Fruit fly (Drosophila melanogaster): ENCODE results near the gene CG15465.

- TF ChIP-seq Nf-YC (tag; optimal IDR thresholded peaks at IDR 0.05) (no peak), CG30403 (GFP tag; optimal IDR thresholded peaks at IDR 0.05) (no peak), CoRest (tag; optimal IDR thresholded peaks at IDR 0.05) (no peak), cato (GFP tag; optimal IDR thresholded peaks at IDR 0.05; ENCODE audit: borderline replicate concordance) (no peak), CG31388 (GFP tag; optimal IDR thresholded peaks at IDR 0.05) (no peak), Sin3A (optimal IDR thresholded peaks at IDR 0.05) (no peak), mam (GFP tag; optimal IDR thresholded peaks at IDR 0.05) (no peak), CG10462 (GFP tag; optimal IDR thresholded peaks at IDR 0.05) (no peak), CG16779 (GFP tag; IDR thresholded peaks at IDR 0.05) (no peak), Hr39 (optimal IDR thresholded peaks at IDR 0.05) (no peak), Opbp (GFP tag; IDR thresholded peaks at IDR 0.05; ENCODE audit: partially characterized antibody) (no peak), CG10366 (GFP tag; IDR thresholded peaks at IDR 0.05) (no peak), CG31224 (GFP tag; IDR thresholded peaks at IDR 0.05) (no peak)
Measured at dm6 chrX:5044433-5045110, 41.0 kb upstream of the CG15465 start.
